Fruit fly (Drosophila melanogaster): ENCODE data around the gene Acox3.

Acox3 gene

DNA sequence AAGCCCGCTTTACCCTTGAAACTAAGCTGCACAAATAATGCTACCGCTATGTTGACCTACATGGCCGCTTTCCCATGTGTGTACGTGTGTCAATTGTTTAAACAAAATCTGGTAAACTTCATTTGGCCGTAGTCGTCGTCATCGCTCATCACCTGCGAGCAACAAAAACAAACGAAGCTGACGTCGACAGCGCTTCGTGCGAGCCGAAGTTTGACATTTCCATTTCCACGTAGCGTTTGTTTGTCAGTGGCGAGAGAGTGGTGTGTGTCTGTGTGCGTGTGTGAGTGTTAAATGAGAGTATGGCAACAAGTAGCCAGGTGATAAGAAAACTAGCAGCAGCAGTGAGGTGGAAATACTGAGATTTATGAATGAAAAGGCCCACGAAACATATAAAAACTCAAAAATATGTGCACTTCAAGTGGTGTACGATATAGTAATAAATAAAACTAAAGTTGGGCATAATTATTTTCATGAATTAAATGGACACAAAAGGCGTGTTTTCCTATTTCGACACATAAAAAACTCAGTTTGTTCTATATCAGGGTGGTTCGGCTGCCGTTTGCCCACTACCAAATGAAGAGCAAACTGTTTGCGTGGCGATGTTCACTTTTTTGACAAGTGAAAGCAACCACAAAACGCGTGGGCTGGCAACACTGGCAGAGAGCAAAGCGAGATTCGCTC, 31.2 kb upstream of the Acox3 start (continued):
- no peak for TF ChIP-seq CG4854 (GFP tag; optimal IDR thresholded peaks at IDR 0.05)
- TF ChIP-seq HLH3B (GFP tag; IDR thresholded peaks at IDR 0.05), result no peak
- no peak for TF ChIP-seq CG4617 (GFP tag; optimal IDR thresholded peaks at IDR 0.05; ENCODE audit: borderline replicate concordance)
- peak; percentile 80 for TF ChIP-seq ATbp (GFP tag; optimal IDR thresholded peaks at IDR 0.05)
- TF ChIP-seq Dip3 (GFP tag; optimal IDR thresholded peaks at IDR 0.05), result no peak
- TF ChIP-seq kah (GFP tag; optimal IDR thresholded peaks at IDR 0.05), result peak; percentile 91
- no peak; the same call in 1 of the 2 replicates for TF ChIP-seq seq (GFP tag; IDR thresholded peaks at IDR 0.05)
- peak; percentile 80 for TF ChIP-seq CG12071 (GFP tag; optimal IDR thresholded peaks at IDR 0.05)
- TF ChIP-seq CG13894 (tag; optimal IDR thresholded peaks at IDR 0.05), result peak; percentile 17
- TF ChIP-seq CG17802 (tag; optimal IDR thresholded peaks at IDR 0.05), result no peak
- peak; percentile 54; the same call in 1 of the 3 replicates for TF ChIP-seq CG11456 (GFP tag; IDR thresholded peaks at IDR 0.05)
- TF ChIP-seq disco-r (GFP tag; optimal IDR thresholded peaks at IDR 0.05), result no peak
- no peak for TF ChIP-seq CkIIα-i1 (GFP tag; IDR thresholded peaks at IDR 0.05)
- TF ChIP-seq gfzf (GFP tag; optimal IDR thresholded peaks at IDR 0.05), result no peak
- no peak for TF ChIP-seq CG8388 (GFP tag; optimal IDR thresholded peaks at IDR 0.05)
- TF ChIP-seq Lhr (GFP tag; optimal IDR thresholded peaks at IDR 0.05), result no peak
- TF ChIP-seq ham (GFP tag; IDR thresholded peaks at IDR 0.05), result no peak
- TF ChIP-seq lov (optimal IDR thresholded peaks at IDR 0.05), result no peak
- peak; percentile 12; the same call in 1 of the 3 replicates for TF ChIP-seq lov (GFP tag; IDR thresholded peaks at IDR 0.05)
- TF ChIP-seq so (GFP tag; IDR thresholded peaks at IDR 0.05), result 0 out of 3 replicates have a peak, but pooled peaks have one; percentile 20
- TF ChIP-seq CG7745 (tag; optimal IDR thresholded peaks at IDR 0.05), result no peak
- TF ChIP-seq CG10274 (GFP tag; optimal IDR thresholded peaks at IDR 0.05), result no peak
- no peak for TF ChIP-seq CG2116 (GFP tag; optimal IDR thresholded peaks at IDR 0.05)
- no peak for TF ChIP-seq CG4730 (GFP tag; IDR thresholded peaks at IDR 0.05)
- TF ChIP-seq pb (GFP tag; optimal IDR thresholded peaks at IDR 0.05), result no peak
- peak; percentile 50; the same call in 1 of the 2 replicates for TF ChIP-seq CG9932 (GFP tag; IDR thresholded peaks at IDR 0.05)
- no peak for TF ChIP-seq tna (GFP tag; IDR thresholded peaks at IDR 0.05; ENCODE audit: partially characterized antibody)
- peak; percentile 24 for TF ChIP-seq fu2 (GFP tag; optimal IDR thresholded peaks at IDR 0.05)
- peak; percentile 4 for TF ChIP-seq CG18476 (GFP tag; optimal IDR thresholded peaks at IDR 0.05)
- no peak for TF ChIP-seq NK7.1 (GFP tag; optimal IDR thresholded peaks at IDR 0.05)
- peak; percentile 83 for TF ChIP-seq CG13296 (GFP tag; optimal IDR thresholded peaks at IDR 0.05)
- peak; percentile 11 for TF ChIP-seq CG18262 (tag; optimal IDR thresholded peaks at IDR 0.05)
- TF ChIP-seq maf-S (GFP tag; optimal IDR thresholded peaks at IDR 0.05), result no peak
- TF ChIP-seq prd (optimal IDR thresholded peaks at IDR 0.05), result no peak
- no peak for TF ChIP-seq prd (GFP tag; IDR thresholded peaks at IDR 0.05)
- TF ChIP-seq dpn (GFP tag; optimal IDR thresholded peaks at IDR 0.05), result no peak
- TF ChIP-seq cato (GFP tag; optimal IDR thresholded peaks at IDR 0.05; ENCODE audit: borderline replicate concordance), result no peak
- TF ChIP-seq CG18619 (GFP tag; optimal IDR thresholded peaks at IDR 0.05), result peak; percentile 34
- peak; percentile 18 for TF ChIP-seq CG30403 (GFP tag; optimal IDR thresholded peaks at IDR 0.05)
- no peak for TF ChIP-seq wdn (GFP tag; IDR thresholded peaks at IDR 0.05)
- TF ChIP-seq Ssrp (tag; optimal IDR thresholded peaks at IDR 0.05), result peak; percentile 13
- TF ChIP-seq gt (GFP tag; IDR thresholded peaks at IDR 0.05), result no peak
- no peak for TF ChIP-seq CG7839 (tag; optimal IDR thresholded peaks at IDR 0.05)
- TF ChIP-seq lola (GFP tag; optimal IDR thresholded peaks at IDR 0.05), result no peak
- peak; percentile 32 for TF ChIP-seq CG15269 (tag; optimal IDR thresholded peaks at IDR 0.05)
- TF ChIP-seq CG18011 (GFP tag; optimal IDR thresholded peaks at IDR 0.05), result no peak
- TF ChIP-seq CG11723 (GFP tag; optimal IDR thresholded peaks at IDR 0.05), result peak; percentile 15
- no peak for TF ChIP-seq Dbx (GFP tag; IDR thresholded peaks at IDR 0.05)
- no peak for TF ChIP-seq CG11696 (GFP tag; IDR thresholded peaks at IDR 0.05)
- peak; percentile 19; the same call in 1 of the 2 replicates for TF ChIP-seq Rfx (GFP tag; IDR thresholded peaks at IDR 0.05)

All from whole organism, embryonic.